Worm (Caenorhabditis elegans) whole organism, L3 larva: ENCODE results near the gene rsp-2.

Experiments
- ceh-82 ChIP-seq: fragments of 150-350 bp; optimal IDR thresholded peaks from 2 replicates; lab custom pipeline; 2014; ENCODE audit warnings: missing biosample characterization, missing genetic modification characterization
- egl-27 ChIP-seq: sonication (generic microtip); optimal IDR thresholded peaks from 4 replicates; lab custom pipeline; 2017; ENCODE audit warnings: missing biosample characterization, missing genetic modification reagents, missing genetic modification characterization
- fkh-10 ChIP-seq: sonication (generic microtip); optimal IDR thresholded peaks from 2 replicates; lab custom pipeline; 2017; ENCODE audit warnings: missing biosample characterization, missing genetic modification reagents, missing genetic modification characterization
- ztf-11 ChIP-seq: fragments of 150-350 bp; optimal IDR thresholded peaks from 2 replicates; lab custom pipeline; 2014; ENCODE audit warnings: missing biosample characterization, missing genetic modification characterization

- TF ChIP-seq fkh-10 (GFP tag; lab: Kevin White, UChicago) (no peak), ceh-82 (tag; lab: Kevin White, UChicago) (no peak), ztf-11 (tag; lab: Kevin White, UChicago) (no peak), egl-27 (tag; lab: Kevin White, UChicago) (no peak)
Measured at ce11 chrII:11431584-11431983, 21.2 kb downstream of the rsp-2 start, which contains the start of gene C05D12.4.
